Worm (Caenorhabditis elegans): ENCODE data around the gene clec-60.
A peak's percentile ranks its signal among the peaks of the same experiment; 100 is the strongest.
"Not testable (repeated sequence)": the region's sequence is repeated elsewhere in the genome, so short reads cannot be mapped to it uniquely, and the experiment has no call there.

Gene clec-60

DNA sequence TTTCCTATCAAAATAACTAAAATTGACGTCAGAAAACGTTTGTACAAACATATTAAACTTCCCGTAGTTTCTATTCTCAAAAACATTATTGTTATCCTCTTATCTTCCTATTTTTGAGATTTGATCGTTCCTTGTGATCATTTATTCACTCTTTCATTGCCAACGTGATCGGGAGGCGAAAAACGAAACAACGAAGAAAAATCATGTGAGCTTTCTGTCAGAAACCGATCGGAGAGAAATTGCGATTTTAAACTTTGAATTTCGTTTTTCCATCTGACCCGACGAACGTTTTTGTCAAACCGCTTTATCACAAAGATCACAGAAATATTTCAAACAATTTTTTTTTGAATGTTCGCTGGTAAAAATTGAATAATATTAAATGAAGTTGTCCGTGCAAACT lies 35.4 kb downstream of the clec-60 start:
- no peak for TF ChIP-seq hmg-4 (GFP tag; optimal IDR thresholded peaks at IDR 0.05)
- TF ChIP-seq aly-1 (tag; optimal IDR thresholded peaks at IDR 0.05): no peak
- no peak for TF ChIP-seq F13C5.2 (tag; optimal IDR thresholded peaks at IDR 0.05)
- TF ChIP-seq ets-7 (tag; optimal IDR thresholded peaks at IDR 0.05): no peak
- TF ChIP-seq pes-1 (GFP tag; IDR thresholded peaks at IDR 0.05): no peak
- TF ChIP-seq scrt-1 (GFP tag; IDR thresholded peaks at IDR 0.05): no peak
- TF ChIP-seq tra-4 (tag; optimal IDR thresholded peaks at IDR 0.05): no peak
- no peak for TF ChIP-seq tbx-11 (GFP tag; IDR thresholded peaks at IDR 0.05)
- no peak for TF ChIP-seq hnd-1 (tag; optimal IDR thresholded peaks at IDR 0.05)
- TF ChIP-seq ceh-13 (GFP tag; optimal IDR thresholded peaks at IDR 0.05): no peak
- no peak for TF ChIP-seq ama-1 (optimal IDR thresholded peaks at IDR 0.05)
- no peak for TF ChIP-seq B0310.2 (tag; optimal IDR thresholded peaks at IDR 0.05)
- no peak for TF ChIP-seq tbx-37 (GFP tag; conservative IDR thresholded peaks at IDR 0.05)

DNA sequence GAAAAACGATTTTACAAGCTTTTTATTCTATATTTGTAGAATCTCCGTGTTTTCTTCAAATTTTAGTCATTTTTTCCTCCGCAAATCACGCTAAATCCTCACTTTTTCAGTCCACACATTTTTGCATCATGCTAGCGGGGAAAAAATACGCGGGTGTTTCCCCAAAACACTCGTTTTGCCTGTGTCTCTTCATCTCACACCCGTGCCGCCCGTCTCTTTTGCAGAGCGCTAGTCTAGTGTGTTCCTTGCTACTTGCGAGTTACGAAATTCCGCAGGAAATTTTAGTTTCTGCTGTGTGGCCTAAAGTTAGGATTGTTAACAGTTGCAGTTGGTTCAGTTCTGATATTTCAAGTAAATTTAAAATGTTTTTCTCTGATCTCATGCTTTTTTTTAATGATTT lies 35.9 kb downstream of the clec-60 start:
- TF ChIP-seq B0310.2 (tag; optimal IDR thresholded peaks at IDR 0.05): no peak
- no peak for TF ChIP-seq ets-7 (tag; optimal IDR thresholded peaks at IDR 0.05)
- TF ChIP-seq hmg-4 (GFP tag; optimal IDR thresholded peaks at IDR 0.05): peak; percentile 11
- TF ChIP-seq flt-1 (GFP tag; IDR thresholded peaks at IDR 0.05): no peak
- no peak for TF ChIP-seq hmbx-1 (tag; optimal IDR thresholded peaks at IDR 0.05)
- no peak for TF ChIP-seq hnd-1 (tag; optimal IDR thresholded peaks at IDR 0.05)
- 0 out of 2 replicates have a peak, but pooled peaks have one; percentile 27 for TF ChIP-seq tbx-11 (GFP tag; IDR thresholded peaks at IDR 0.05)

DNA sequence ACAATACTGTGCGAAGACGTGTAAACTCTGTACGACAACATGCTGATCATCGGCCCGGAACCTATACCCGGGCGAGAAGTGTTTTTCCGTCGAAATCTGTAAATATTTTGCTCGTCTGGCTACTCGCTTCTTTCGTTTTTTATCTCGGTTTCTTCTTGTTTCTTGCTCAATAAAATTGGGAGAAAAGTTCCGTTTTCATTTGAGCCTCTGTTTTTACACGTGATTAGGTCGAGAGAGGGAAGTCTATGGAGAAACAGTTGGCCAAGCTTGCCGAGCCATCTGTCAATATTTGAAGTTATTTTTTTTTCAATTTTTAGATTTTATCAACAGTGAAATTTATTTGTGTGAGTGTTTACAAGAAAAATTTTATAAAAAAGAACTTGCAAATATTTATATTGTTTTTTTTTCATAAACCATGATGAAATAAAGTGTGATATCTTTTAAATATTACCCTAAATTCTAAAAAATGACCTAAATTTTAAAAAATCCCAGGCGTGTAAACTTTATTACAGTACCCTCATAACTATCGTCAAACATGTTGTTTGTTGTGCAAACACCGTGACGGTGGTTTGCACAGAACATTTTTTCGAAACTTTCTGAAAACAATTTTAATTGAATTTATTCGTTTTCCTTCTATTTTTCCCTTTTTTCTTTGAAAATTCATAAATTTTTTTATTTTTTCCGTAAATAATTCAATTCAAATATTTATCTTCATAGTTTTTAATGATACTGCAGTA lies 36.5 kb downstream of the clec-60 start:
- no peak for TF ChIP-seq scrt-1 (GFP tag; IDR thresholded peaks at IDR 0.05)
- TF ChIP-seq ets-7 (tag; optimal IDR thresholded peaks at IDR 0.05): no peak
- no peak for TF ChIP-seq tbx-37 (GFP tag; conservative IDR thresholded peaks at IDR 0.05)
- no peak for TF ChIP-seq sea-1 (GFP tag; conservative IDR thresholded peaks at IDR 0.05)

DNA sequence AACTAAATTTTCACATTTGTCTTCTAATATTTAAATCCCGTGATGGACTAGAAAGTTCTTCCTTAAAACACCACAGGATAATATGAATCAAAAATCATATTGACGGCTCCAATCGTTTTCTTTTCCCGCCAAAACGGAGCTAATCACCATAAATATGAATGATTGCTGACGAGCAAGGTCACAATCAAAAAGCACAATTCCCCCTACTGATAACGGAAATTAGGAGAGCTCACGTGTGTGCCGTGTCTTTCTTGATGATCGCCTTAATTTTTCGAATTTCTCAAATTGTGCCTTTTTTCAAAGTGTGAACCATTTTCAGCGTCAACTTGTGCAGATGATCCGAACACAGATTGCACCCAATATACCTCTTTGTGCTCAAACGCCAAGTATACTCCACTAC lies 37.8 kb downstream of the clec-60 start:
- no peak for TF ChIP-seq hmg-4 (GFP tag; optimal IDR thresholded peaks at IDR 0.05)

DNA sequence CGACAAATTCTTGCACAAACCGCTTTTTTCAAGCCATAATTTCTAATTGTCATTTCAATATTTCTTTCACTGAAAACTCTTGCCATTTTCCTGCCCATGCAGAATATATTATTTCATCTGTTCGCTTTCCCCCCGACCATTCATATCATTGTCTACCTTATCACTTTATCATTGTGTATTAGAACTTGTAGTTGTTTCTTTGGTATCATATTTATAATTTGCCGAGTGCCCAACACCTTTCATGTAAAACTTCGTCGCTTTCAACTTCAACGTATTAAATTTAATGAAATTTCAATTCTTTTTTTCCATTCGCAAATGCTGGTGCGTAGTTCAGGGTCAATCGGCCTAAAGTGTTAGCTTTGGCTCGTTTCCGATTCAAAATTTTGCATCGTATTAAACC lies 38.8 kb downstream of the clec-60 start, which contains the start of gene ZK673.1:
Gene ZK673.1, plus strand, starts transcription at position 301 of the 400 bp plus-strand sequence.
- TF ChIP-seq F13C5.2 (tag; optimal IDR thresholded peaks at IDR 0.05); pes-1 (GFP tag; IDR thresholded peaks at IDR 0.05); tbx-37 (GFP tag; conservative IDR thresholded peaks at IDR 0.05): not testable (repeated sequence)

DNA sequence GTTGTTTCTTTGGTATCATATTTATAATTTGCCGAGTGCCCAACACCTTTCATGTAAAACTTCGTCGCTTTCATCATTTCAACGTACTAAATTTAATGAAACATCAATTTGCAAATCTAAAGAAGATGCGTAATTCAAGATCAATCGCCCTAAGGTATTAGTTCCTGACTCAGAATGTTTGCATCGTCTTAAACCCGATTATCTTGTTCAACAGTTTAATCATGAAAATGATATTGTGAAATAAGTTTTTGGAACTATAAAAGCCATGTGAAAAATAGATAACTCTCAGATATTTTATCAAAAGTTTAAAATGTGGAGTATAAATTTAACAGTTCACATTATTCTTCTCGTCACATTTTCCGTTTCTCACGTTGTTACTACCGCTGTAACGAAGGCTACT lies 41.7 kb downstream of the clec-60 start, which contains the start of gene E04D5.4:
Gene E04D5.4, plus strand, starts transcription at position 301 of the 400 bp plus-strand sequence.
- TF ChIP-seq pes-1 (GFP tag; IDR thresholded peaks at IDR 0.05) (no peak), ceh-13 (GFP tag; optimal IDR thresholded peaks at IDR 0.05) (no peak), ets-7 (tag; optimal IDR thresholded peaks at IDR 0.05) (no peak), ceh-36 (tag; optimal IDR thresholded peaks at IDR 0.05) (no peak), tra-4 (tag; optimal IDR thresholded peaks at IDR 0.05) (no peak), sea-1 (GFP tag; conservative IDR thresholded peaks at IDR 0.05) (no peak), tbx-11 (GFP tag; IDR thresholded peaks at IDR 0.05) (no peak), B0310.2 (tag; optimal IDR thresholded peaks at IDR 0.05) (no peak), hnd-1 (tag; optimal IDR thresholded peaks at IDR 0.05) (no peak), aly-1 (tag; optimal IDR thresholded peaks at IDR 0.05) (no peak), hmbx-1 (tag; optimal IDR thresholded peaks at IDR 0.05) (no peak), ama-1 (optimal IDR thresholded peaks at IDR 0.05) (no peak), scrt-1 (GFP tag; IDR thresholded peaks at IDR 0.05) (no peak), tbx-37 (GFP tag; conservative IDR thresholded peaks at IDR 0.05) (no peak), hmg-4 (GFP tag; optimal IDR thresholded peaks at IDR 0.05) (no peak)

DNA sequence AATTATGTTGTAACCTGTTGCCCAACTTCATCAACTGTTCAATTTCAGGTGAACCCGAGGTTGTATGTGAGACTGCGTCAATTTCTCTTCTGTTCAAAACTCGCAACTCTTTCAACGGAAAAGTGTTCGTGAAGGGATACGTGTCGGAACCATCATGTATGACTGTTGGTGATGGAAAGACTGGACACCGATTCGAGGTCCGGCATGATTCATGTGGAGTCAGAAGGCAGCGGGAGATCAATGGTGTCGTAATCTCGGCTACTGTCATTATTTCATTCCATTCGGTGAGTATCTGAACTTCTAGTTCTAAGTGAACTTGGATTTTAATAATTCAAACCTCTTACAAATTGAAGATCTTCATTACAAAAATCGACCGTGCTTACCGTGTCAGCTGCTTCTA lies 43.8 kb downstream of the clec-60 start:
- TF ChIP-seq tbx-37 (GFP tag; conservative IDR thresholded peaks at IDR 0.05) (no peak), hmg-4 (GFP tag; optimal IDR thresholded peaks at IDR 0.05) (no peak), ets-7 (tag; optimal IDR thresholded peaks at IDR 0.05) (no peak), scrt-1 (GFP tag; IDR thresholded peaks at IDR 0.05) (no peak), hnd-1 (tag; optimal IDR thresholded peaks at IDR 0.05) (no peak), pes-1 (GFP tag; IDR thresholded peaks at IDR 0.05) (no peak), tbx-11 (GFP tag; IDR thresholded peaks at IDR 0.05) (no peak), tra-4 (tag; optimal IDR thresholded peaks at IDR 0.05) (no peak), B0310.2 (tag; optimal IDR thresholded peaks at IDR 0.05) (no peak), hmbx-1 (tag; optimal IDR thresholded peaks at IDR 0.05) (no peak), flt-1 (GFP tag; IDR thresholded peaks at IDR 0.05) (no peak), ceh-13 (GFP tag; optimal IDR thresholded peaks at IDR 0.05) (no peak), sea-1 (GFP tag; conservative IDR thresholded peaks at IDR 0.05) (no peak), ceh-36 (tag; optimal IDR thresholded peaks at IDR 0.05) (no peak)

DNA sequence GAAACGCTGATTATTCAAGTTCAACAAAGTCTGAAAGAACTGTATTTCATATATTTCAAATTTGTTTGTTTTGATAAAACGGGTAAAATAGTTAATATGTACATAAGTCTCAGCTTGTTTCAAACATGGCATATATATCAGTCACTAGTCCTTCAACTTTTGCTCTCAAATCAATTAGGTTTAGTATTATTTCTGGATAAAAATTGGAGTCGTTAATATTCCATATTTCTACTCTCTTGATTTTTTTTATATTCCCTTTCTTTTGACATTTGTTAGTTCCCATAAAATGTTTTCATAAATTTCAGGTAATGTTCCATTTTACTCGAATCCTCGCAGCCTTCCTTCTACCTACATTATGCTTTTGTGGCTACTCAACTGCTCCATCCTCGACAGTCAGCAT lies 45.8 kb downstream of the clec-60 start, which contains the start of gene cut-4:
Gene cut-4, plus strand, starts transcription at position 301 of the 400 bp plus-strand sequence.
- TF ChIP-seq hnd-1 (tag; optimal IDR thresholded peaks at IDR 0.05): no peak
- no peak for TF ChIP-seq tra-4 (tag; optimal IDR thresholded peaks at IDR 0.05)
- TF ChIP-seq ama-1 (optimal IDR thresholded peaks at IDR 0.05): no peak
- no peak for TF ChIP-seq tbx-11 (GFP tag; IDR thresholded peaks at IDR 0.05)
- TF ChIP-seq flt-1 (GFP tag; IDR thresholded peaks at IDR 0.05): no peak
- no peak for TF ChIP-seq hmg-4 (GFP tag; optimal IDR thresholded peaks at IDR 0.05)
- no peak for TF ChIP-seq sea-1 (GFP tag; conservative IDR thresholded peaks at IDR 0.05)
- TF ChIP-seq tbx-37 (GFP tag; conservative IDR thresholded peaks at IDR 0.05): no peak
- TF ChIP-seq B0310.2 (tag; optimal IDR thresholded peaks at IDR 0.05): no peak
- TF ChIP-seq ceh-36 (tag; optimal IDR thresholded peaks at IDR 0.05): no peak
- TF ChIP-seq aly-1 (tag; optimal IDR thresholded peaks at IDR 0.05): no peak
- no peak for TF ChIP-seq ceh-13 (GFP tag; optimal IDR thresholded peaks at IDR 0.05)
- no peak for TF ChIP-seq ets-7 (tag; optimal IDR thresholded peaks at IDR 0.05)
- TF ChIP-seq pes-1 (GFP tag; IDR thresholded peaks at IDR 0.05): no peak
- TF ChIP-seq F13C5.2 (tag; optimal IDR thresholded peaks at IDR 0.05): no peak
